Fruit fly (Drosophila melanogaster) whole organism, adult: ENCODE data around the gene CG9008.
A peak's percentile ranks its signal among the peaks of the same experiment; 100 is the strongest.

Experiments used
- CG11617 ChIP-seq: fragments of 200-800 bp; sonication (Bioruptor generic); optimal IDR thresholded peaks from 2 replicates; lab custom pipeline; 2017; ENCODE audit warnings: mild to moderate bottlenecking, missing biosample characterization, missing genetic modification reagents, missing genetic modification characterization
- CG12768 ChIP-seq: fragments of 200-800 bp; sonication (Bioruptor generic); optimal IDR thresholded peaks from 2 replicates; lab custom pipeline; 2017; ENCODE audit warnings: missing biosample characterization, missing genetic modification characterization, mild to moderate bottlenecking, moderate library complexity, missing genetic modification reagents
- CG14711 ChIP-seq: fragments of 200-800 bp; sonication (Bioruptor generic); optimal IDR thresholded peaks from 2 replicates; lab custom pipeline; 2018; ENCODE audit warnings: missing biosample characterization, mild to moderate bottlenecking, missing genetic modification characterization, moderate library complexity
- CG1620 ChIP-seq: fragments of 200-800 bp; sonication (Bioruptor generic); optimal IDR thresholded peaks from 2 replicates; lab custom pipeline; 2016; ENCODE audit warnings: missing biosample characterization, missing genetic modification characterization
- CG33017 ChIP-seq: fragments of 200-800 bp; sonication (Bioruptor generic); optimal IDR thresholded peaks from 2 replicates; lab custom pipeline; 2018; ENCODE audit warnings: missing biosample characterization, mild to moderate bottlenecking, missing genetic modification characterization, moderate library complexity
- CG5204 ChIP-seq: fragments of 200-800 bp; sonication (Bioruptor generic); optimal IDR thresholded peaks from 2 replicates; lab custom pipeline; 2016; ENCODE audit warnings: missing biosample characterization, missing genetic modification characterization
- CG7045 ChIP-seq: fragments of 200-800 bp; sonication (Bioruptor generic); optimal IDR thresholded peaks from 2 replicates; lab custom pipeline; 2017; ENCODE audit warnings: missing biosample characterization, mild to moderate bottlenecking, missing genetic modification characterization
- CG7101 ChIP-seq: fragments of 200-800 bp; sonication (Bioruptor generic); optimal IDR thresholded peaks from 2 replicates; lab custom pipeline; 2018; ENCODE audit warnings: missing biosample characterization, mild to moderate bottlenecking, missing genetic modification characterization, moderate library complexity
- Clk ChIP-seq: fragments of 200-800 bp; sonication (Bioruptor generic); optimal IDR thresholded peaks from 2 replicates; lab custom pipeline; 2017; ENCODE audit warnings: missing biosample characterization, missing genetic modification characterization
- Crg-1 ChIP-seq: fragments of 200-800 bp; sonication (Bioruptor generic); optimal IDR thresholded peaks from 2 replicates; lab custom pipeline; 2016; ENCODE audit warnings: missing biosample characterization, missing genetic modification characterization
- Hr96 ChIP-seq: fragments of 200-800 bp; sonication (Bioruptor generic); optimal IDR thresholded peaks from 2 replicates; lab custom pipeline; 2016; ENCODE audit warnings: missing biosample characterization, missing genetic modification characterization
- Mnt ChIP-seq: fragments of 200-800 bp; sonication (Bioruptor generic); optimal IDR thresholded peaks from 2 replicates; lab custom pipeline; 2016; ENCODE audit warnings: missing biosample characterization, mild to moderate bottlenecking, missing genetic modification characterization
- bab1 ChIP-seq: fragments of 200-800 bp; sonication (Bioruptor generic); optimal IDR thresholded peaks from 3 replicates; lab custom pipeline; 2019; ENCODE audit warnings: missing biosample characterization, mild to moderate bottlenecking, missing genetic modification characterization, moderate library complexity
- cic ChIP-seq: fragments of 200-800 bp; sonication (Bioruptor generic); optimal IDR thresholded peaks from 2 replicates; lab custom pipeline; 2017; ENCODE audit warnings: missing biosample characterization, mild to moderate bottlenecking, missing genetic modification characterization, moderate library complexity
- cnc ChIP-seq, 2 experiments: fragments of >200 bp; optimal IDR thresholded peaks; 2 replicates each; lab custom pipeline; 2017
- kay ChIP-seq: fragments of 200-800 bp; sonication (Bioruptor generic); peaks from one replicate; lab custom pipeline; 2016; ENCODE audit warnings: missing biosample characterization, missing genetic modification characterization, borderline replicate concordance
- ovo ChIP-seq: fragments of 200-800 bp; sonication (Bioruptor generic); optimal IDR thresholded peaks from 2 replicates; lab custom pipeline; 2016; ENCODE audit warnings: missing biosample characterization, missing genetic modification characterization
- pad ChIP-seq: fragments of 200-800 bp; sonication (Bioruptor generic); optimal IDR thresholded peaks from 3 replicates; lab custom pipeline; 2017; ENCODE audit warnings: missing biosample characterization, missing genetic modification characterization, mild to moderate bottlenecking, moderate library complexity, missing genetic modification reagents
- tj ChIP-seq: fragments of 200-800 bp; sonication (Bioruptor generic); optimal IDR thresholded peaks from 3 replicates; lab custom pipeline; 2017; ENCODE audit warnings: missing biosample characterization, mild to moderate bottlenecking, missing genetic modification characterization, moderate library complexity
- toe ChIP-seq: fragments of 200-800 bp; sonication (Bioruptor generic); optimal IDR thresholded peaks from 2 replicates; lab custom pipeline; 2016; ENCODE audit warnings: missing biosample characterization, missing genetic modification characterization

CG9008 gene

DNA sequence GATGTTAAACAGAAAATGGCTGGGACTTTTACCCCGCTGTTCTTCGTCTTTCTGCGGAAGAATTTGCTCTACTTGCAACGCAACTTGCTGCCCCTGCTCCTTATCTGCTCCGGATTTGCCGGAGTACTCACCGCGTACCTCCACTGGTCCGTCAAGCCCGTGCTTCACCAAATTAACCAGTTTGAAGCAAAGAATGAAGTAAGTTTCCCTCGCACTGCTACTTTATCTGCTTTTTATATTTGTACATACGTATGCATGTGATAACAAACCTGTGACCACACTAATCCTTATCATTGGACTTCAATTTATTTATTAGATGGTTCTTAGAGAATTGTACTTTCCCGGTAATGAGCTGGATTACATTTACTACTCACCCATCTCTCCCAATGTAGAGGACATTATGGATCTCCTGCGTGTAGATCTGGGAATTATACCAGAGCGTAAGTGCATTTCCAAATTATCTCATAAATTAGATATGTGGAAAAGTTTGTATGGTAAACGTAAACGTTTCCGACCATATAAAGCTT, 4.3 kb upstream of the CG9008 start, which contains the start of gene CG16890:
Gene CG16890, minus strand, starts transcription at position 184 of the 527 bp plus-strand sequence.
- TF ChIP-seq CG12768 (GFP tag; lab: Kevin White, UChicago) = no peak
- TF ChIP-seq CG5204 (GFP tag; lab: Kevin White, UChicago) = no peak
- TF ChIP-seq CG1620 (GFP tag; lab: Kevin White, UChicago) = no peak
- TF ChIP-seq kay (GFP tag; lab: Kevin White, UChicago) = no peak
- no peak for TF ChIP-seq Hr96 (GFP tag; lab: Kevin White, UChicago)
- no peak for TF ChIP-seq CG7045 (GFP tag; lab: Kevin White, UChicago)
- no peak for TF ChIP-seq cnc (optimal IDR thresholded peaks at IDR 0.05; lab: Kevin White, UChicago)
- no peak for TF ChIP-seq Crg-1
- peak; percentile 59 for TF ChIP-seq cic (GFP tag; lab: Kevin White, UChicago)

DNA sequence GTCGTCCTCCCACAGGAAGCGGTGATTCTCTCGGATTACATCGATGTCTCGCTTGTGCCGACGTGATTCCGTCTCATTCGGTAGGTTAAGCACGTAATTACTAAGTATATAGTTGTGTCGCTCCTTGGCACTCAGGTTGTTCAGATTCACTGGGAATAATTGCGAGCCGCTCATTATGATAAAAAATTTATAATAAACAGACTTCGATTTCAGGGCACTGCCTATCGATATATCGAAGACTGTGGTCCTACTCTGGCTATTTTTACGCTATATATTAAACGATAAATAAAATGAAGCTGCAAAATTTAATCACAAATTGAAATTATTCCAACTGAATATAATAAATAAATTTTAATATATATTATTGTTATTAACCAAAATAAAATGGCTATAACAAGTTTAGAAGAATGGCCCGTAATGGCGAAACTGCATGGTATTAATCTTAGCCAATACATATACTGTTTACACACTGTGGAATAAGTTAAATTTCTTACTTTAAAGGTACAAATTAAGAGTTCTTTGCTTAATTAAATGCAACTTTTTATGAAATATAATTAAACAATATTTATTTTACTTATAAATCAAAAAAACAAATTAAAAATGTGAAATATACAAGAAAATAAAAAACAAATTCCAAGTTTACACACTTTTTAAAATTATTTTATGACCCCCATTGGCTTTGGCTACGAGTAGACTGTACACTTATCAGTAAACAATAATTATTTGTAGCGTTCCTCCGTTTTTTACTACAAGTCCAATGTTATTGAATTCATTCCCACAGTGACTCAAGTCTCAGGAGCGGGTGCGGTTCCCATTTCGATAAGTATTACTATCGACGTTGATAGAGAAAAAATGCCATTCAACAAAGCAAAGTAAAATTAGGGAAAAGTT, 3.5 kb upstream of the CG9008 start, which contains the start of gene Eato:
Gene Eato, plus strand, starts transcription at position 821 of the 891 bp plus-strand sequence.
- TF ChIP-seq toe (GFP tag; lab: Kevin White, UChicago) (no peak), CG11617 (peak; percentile 48), ovo (GFP tag; lab: Kevin White, UChicago) (no peak), CG14711 (no peak), bab1 (GFP tag; lab: Kevin White, UChicago) (peak; percentile 20), pad (GFP tag; lab: Kevin White, UChicago) (peak; percentile 2), cnc (optimal IDR thresholded peaks at IDR 0.05; lab: Kevin White, UChicago) (no peak), CG7101 (peak; percentile 27)

DNA sequence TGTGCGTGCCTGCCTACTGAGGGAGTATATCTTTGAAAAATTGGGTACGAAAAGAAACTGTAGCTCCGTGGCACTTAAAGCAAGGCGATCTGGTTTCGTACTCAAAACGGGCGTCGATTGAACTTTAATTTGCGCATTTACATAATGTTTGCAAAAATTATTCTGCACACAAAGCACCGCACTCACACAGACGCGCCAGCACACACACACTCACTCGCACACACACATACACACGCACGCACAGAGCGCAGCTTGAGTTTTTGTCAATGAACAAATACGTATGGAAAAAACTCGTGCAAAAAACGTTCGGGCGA, 213 bp downstream of the CG9008 start:
- TF ChIP-seq CG12768 (GFP tag; lab: Kevin White, UChicago) (no peak), ovo (GFP tag; lab: Kevin White, UChicago) (peak; percentile 57), toe (GFP tag; lab: Kevin White, UChicago) (no peak), Mnt (peak; percentile 100), Hr96 (GFP tag; lab: Kevin White, UChicago) (no peak), tj (peak; percentile 84), cic (GFP tag; lab: Kevin White, UChicago) (peak; percentile 100), kay (GFP tag; lab: Kevin White, UChicago) (no peak), Crg-1 (no peak), cnc (optimal IDR thresholded peaks at IDR 0.05; lab: Kevin White, UChicago) (no peak)

DNA sequence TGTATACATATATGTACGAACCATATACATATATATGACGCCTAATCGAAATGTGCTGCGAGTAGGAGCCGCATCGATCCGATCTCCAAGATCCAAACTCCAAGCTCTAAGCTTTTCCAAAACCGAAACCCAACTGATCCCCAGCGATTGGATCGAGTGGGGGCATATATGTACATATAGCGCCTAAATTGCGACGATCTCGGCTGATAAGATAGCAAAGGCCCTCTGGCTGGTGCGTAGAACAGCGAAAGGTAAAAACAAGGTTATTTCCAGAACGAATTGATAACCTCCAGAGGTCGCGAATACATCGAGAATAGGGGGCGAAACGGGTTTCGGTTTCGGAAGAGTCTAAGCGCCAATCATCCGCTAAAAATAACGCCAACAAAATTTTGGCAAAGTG, 803 bp downstream of the CG9008 start:
- TF ChIP-seq Crg-1 = no peak
- TF ChIP-seq Mnt = no peak
- no peak for TF ChIP-seq kay (GFP tag; lab: Kevin White, UChicago)
- TF ChIP-seq CG5204 (GFP tag; lab: Kevin White, UChicago) = no peak
- no peak for TF ChIP-seq CG33017 (tag; lab: Kevin White, UChicago)
- TF ChIP-seq Clk (GFP tag; lab: Kevin White, UChicago) = no peak
- no peak for TF ChIP-seq Hr96 (GFP tag; lab: Kevin White, UChicago)
- TF ChIP-seq cic (GFP tag; lab: Kevin White, UChicago) = no peak
- no peak for TF ChIP-seq CG7101
- TF ChIP-seq CG1620 (GFP tag; lab: Kevin White, UChicago) = no peak
- no peak for TF ChIP-seq CG7045 (GFP tag; lab: Kevin White, UChicago)
- TF ChIP-seq toe (GFP tag; lab: Kevin White, UChicago) = no peak
- TF ChIP-seq pad (GFP tag; lab: Kevin White, UChicago) = no peak
- no peak for TF ChIP-seq tj
- no peak for TF ChIP-seq bab1 (GFP tag; lab: Kevin White, UChicago)
- TF ChIP-seq CG11617 = no peak

DNA sequence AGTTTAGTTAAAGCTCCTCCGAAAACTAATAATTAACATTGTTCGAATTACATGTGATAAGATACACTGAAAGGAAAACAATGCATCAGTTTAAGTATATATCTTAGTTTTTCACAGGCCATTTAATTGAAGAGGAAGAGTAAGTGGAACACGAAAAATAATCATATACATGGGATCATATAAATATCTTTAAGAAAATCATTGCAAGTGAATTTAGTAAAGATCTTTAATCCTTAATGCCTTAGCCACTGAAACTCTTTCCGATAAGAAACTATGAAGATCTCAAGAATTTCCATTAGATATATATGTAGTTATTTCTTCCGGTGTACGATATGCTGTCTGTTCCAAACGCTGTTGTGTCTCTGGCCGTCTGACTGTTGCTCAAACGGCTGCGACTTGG, 1.3 kb downstream of the CG9008 start:
- TF ChIP-seq tj (peak; percentile 10), CG7101 (peak; percentile 53), CG14711 (peak; percentile 1), CG7045 (GFP tag; lab: Kevin White, UChicago) (peak; percentile 75), CG12768 (GFP tag; lab: Kevin White, UChicago) (no peak), Clk (GFP tag; lab: Kevin White, UChicago) (no peak), toe (GFP tag; lab: Kevin White, UChicago) (peak; percentile 23), CG11617 (peak; percentile 22), pad (GFP tag; lab: Kevin White, UChicago) (no peak), CG5204 (GFP tag; lab: Kevin White, UChicago) (peak; percentile 60), kay (GFP tag; lab: Kevin White, UChicago) (no peak), Hr96 (GFP tag; lab: Kevin White, UChicago) (peak; percentile 17), cic (GFP tag; lab: Kevin White, UChicago) (no peak), bab1 (GFP tag; lab: Kevin White, UChicago) (peak; percentile 15), CG33017 (tag; lab: Kevin White, UChicago) (peak; percentile 52), Mnt (no peak), Crg-1 (no peak), CG1620 (GFP tag; lab: Kevin White, UChicago) (no peak), ovo (GFP tag; lab: Kevin White, UChicago) (no peak), cnc (optimal IDR thresholded peaks at IDR 0.05; lab: Kevin White, UChicago) (no peak)
